Worm (Caenorhabditis elegans): ENCODE measurements around the gene clec-218.

DNA sequence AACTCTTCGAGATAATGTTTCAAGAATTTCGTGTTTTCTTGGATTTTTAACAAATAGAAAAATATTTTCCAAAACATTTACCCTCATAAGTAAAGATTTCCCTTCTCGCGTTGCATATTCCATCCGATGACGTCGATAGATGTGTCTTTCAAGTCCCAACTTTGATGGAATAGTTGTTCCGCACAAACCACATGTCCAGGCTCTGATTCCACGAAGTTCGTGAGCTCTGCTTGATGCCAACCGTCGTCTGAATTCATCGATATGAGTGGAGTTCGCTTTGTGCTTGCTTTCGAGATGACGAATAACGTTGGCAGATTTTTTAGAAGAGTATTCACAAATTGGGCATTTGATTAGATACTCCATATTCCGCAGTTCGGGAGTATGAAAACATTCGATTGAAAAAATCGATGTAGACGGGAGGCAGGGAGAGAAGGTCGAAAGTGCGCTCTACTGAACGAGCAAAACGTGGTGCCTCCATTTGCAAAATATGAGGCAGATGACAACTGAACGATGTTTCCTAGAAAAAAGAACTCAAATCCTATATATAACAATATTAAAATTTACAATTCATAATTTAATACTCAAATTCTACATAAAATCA is 6.7 kb upstream of the clec-218 start, which contains the start of gene W02D7.6:
- TF ChIP-seq ztf-11 (tag; optimal IDR thresholded peaks at IDR 0.05) (no peak), nhr-28 (tag; optimal IDR thresholded peaks at IDR 0.05) (no peak), fos-1 (tag; optimal IDR thresholded peaks at IDR 0.05) (no peak), lsy-2 (tag; optimal IDR thresholded peaks at IDR 0.05) (peak in 1 of 2 experiments; percentile 17), nhr-84 (tag; optimal IDR thresholded peaks at IDR 0.05) (no peak), ceh-82 (tag; optimal IDR thresholded peaks at IDR 0.05) (no peak), ces-1 (GFP tag; optimal IDR thresholded peaks at IDR 0.05) (no peak), pqm-1 (tag; optimal IDR thresholded peaks at IDR 0.05) (no peak), Y116A8C.19 (tag; optimal IDR thresholded peaks at IDR 0.05; ENCODE audit: borderline replicate concordance) (no peak), elt-3 (tag; optimal IDR thresholded peaks at IDR 0.05) (no peak), nhr-12 (tag; optimal IDR thresholded peaks at IDR 0.05) (no peak), fkh-10 (GFP tag; optimal IDR thresholded peaks at IDR 0.05) (no peak), ceh-90 (tag; optimal IDR thresholded peaks at IDR 0.05) (no peak), lin-13 (GFP tag; optimal IDR thresholded peaks at IDR 0.05) (no peak)

Measured in whole organism, L1 larva.